Worm (Caenorhabditis elegans): ENCODE measurements around the gene F19C7.4.

- TF ChIP-seq W03F9.2 (tag; optimal IDR thresholded peaks at IDR 0.05) (no peak), dao-5 (tag; optimal IDR thresholded peaks at IDR 0.05) (no peak), him-1 (tag; optimal IDR thresholded peaks at IDR 0.05) (no peak)
Observed at ce11 chrIV:4564541-4564940, 38.1 kb upstream of the F19C7.4 start.

All from whole organism, L4/young adult.